Worm (Caenorhabditis elegans): ENCODE data around the gene F49F1.17.
A peak's percentile ranks its signal among the peaks of the same experiment; 100 is the strongest.

Gene F49F1.17

DNA sequence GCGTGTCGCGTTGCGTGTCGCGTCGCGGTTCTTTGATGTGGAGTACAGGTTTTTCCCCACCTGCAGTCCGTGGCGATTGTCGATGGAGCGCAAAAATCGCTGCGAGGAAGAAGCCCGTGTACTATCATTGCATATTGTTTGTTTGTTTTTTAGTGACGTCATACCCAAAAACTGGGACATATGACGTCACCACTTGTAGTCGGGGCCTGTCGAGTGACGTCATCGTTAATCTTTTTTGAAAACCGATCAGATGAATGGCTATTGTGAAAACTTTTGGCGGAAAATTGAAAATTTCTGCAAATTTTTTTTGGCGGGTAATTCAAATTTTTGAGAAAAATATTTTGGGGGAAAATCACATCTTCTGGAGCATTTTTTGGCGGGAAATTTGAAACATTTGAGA lies 31.7 kb upstream of the F49F1.17 start:
- no peak for TF ChIP-seq ZK546.5 (tag; optimal IDR thresholded peaks at IDR 0.05)
- TF ChIP-seq gmeb-1 (tag; optimal IDR thresholded peaks at IDR 0.05): no peak
- TF ChIP-seq unc-55 (GFP tag; optimal IDR thresholded peaks at IDR 0.05): no peak
- no peak for TF ChIP-seq nhr-21 (tag; optimal IDR thresholded peaks at IDR 0.05)
- no peak for TF ChIP-seq mdl-1 (tag; optimal IDR thresholded peaks at IDR 0.05)
- no peak for TF ChIP-seq lin-39 (tag; optimal IDR thresholded peaks at IDR 0.05)

DNA sequence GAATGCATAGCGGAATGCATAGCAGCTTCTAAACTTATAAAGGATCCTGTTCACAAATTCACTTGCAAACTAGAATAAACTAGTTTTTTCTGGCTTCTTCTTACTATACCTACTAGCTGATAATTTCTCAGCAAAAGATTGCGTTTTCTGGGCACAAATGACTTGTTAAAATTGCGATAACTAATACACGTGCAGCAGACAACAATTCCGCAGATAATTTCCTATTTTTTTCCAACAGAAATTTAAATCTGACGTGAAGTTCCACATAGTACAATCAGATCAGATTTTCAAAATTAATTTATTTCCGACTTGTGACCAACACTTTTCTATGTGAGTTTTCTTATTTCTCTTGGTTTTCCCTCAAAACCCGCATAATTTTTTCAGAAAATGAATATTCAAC lies 28.7 kb upstream of the F49F1.17 start, which contains the start of gene scrm-8:
TSS of gene scrm-8 (plus strand) at position 301 of the 400 bp plus-strand sequence.
- TF ChIP-seq dmd-4 (tag; optimal IDR thresholded peaks at IDR 0.05): no peak
- TF ChIP-seq sma-9 (GFP tag; optimal IDR thresholded peaks at IDR 0.05): no peak
- no peak for TF ChIP-seq sma-9 (tag; optimal IDR thresholded peaks at IDR 0.05)
- TF ChIP-seq nhr-21 (tag; optimal IDR thresholded peaks at IDR 0.05): no peak
- no peak for TF ChIP-seq lin-13 (GFP tag; optimal IDR thresholded peaks at IDR 0.05)
- no peak for TF ChIP-seq ZK546.5 (tag; optimal IDR thresholded peaks at IDR 0.05)
- TF ChIP-seq sem-4 (tag; optimal IDR thresholded peaks at IDR 0.05): no peak
- TF ChIP-seq unc-55 (GFP tag; optimal IDR thresholded peaks at IDR 0.05): no peak
- TF ChIP-seq mdl-1 (tag; optimal IDR thresholded peaks at IDR 0.05): no peak

- TF ChIP-seq aly-2 (tag; optimal IDR thresholded peaks at IDR 0.05) (no peak), mdl-1 (tag; optimal IDR thresholded peaks at IDR 0.05) (no peak), nhr-23 (tag; optimal IDR thresholded peaks at IDR 0.05) (no peak), gmeb-1 (tag; optimal IDR thresholded peaks at IDR 0.05) (no peak), sem-4 (tag; optimal IDR thresholded peaks at IDR 0.05) (no peak), ceh-16 (tag; optimal IDR thresholded peaks at IDR 0.05) (no peak), R02D3.7 (tag; optimal IDR thresholded peaks at IDR 0.05) (no peak), nhr-11 (tag; optimal IDR thresholded peaks at IDR 0.05) (no peak), nhr-12 (tag; optimal IDR thresholded peaks at IDR 0.05) (no peak), mbf-1 (tag; optimal IDR thresholded peaks at IDR 0.05) (no peak), ama-1 (optimal IDR thresholded peaks at IDR 0.05) (no peak)
These were observed 26.5 kb upstream of the F49F1.17 start, which contains the start of gene scrm-5 for ce11 chrIV:4162121-4162520. TSS of gene scrm-5 (plus strand) at chrIV:4162421.

DNA sequence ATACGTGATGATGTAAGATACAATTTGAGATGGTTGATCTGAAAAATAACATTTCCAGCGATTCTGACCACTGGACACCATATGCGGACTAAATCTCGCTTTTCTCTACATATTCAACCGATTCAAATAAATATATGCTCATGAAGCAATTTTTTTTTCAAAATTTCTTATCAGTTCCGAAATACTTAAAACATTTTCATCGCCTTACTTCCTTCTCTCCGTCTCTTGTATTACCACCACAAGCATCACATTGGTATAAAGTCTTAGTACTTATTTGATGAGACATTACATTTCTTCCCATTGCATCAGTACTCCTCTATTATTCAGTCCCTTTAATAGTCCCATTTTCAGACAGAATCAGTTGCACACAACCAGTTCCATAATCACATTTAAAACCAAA lies 19.0 kb upstream of the F49F1.17 start, which contains the start of gene K08D10.14:
TSS of gene K08D10.14 (plus strand) at position 301 of the 400 bp plus-strand sequence.
- TF ChIP-seq fos-1 (tag; optimal IDR thresholded peaks at IDR 0.05): peak; percentile 0
- no peak for TF ChIP-seq ztf-4 (tag; optimal IDR thresholded peaks at IDR 0.05)
- TF ChIP-seq nhr-237 (tag; optimal IDR thresholded peaks at IDR 0.05): no peak
- TF ChIP-seq ztf-1 (GFP tag; conservative IDR thresholded peaks at IDR 0.05): no peak
- no peak for TF ChIP-seq aly-2 (tag; optimal IDR thresholded peaks at IDR 0.05)
- no peak for TF ChIP-seq lsy-2 (tag; optimal IDR thresholded peaks at IDR 0.05)

DNA sequence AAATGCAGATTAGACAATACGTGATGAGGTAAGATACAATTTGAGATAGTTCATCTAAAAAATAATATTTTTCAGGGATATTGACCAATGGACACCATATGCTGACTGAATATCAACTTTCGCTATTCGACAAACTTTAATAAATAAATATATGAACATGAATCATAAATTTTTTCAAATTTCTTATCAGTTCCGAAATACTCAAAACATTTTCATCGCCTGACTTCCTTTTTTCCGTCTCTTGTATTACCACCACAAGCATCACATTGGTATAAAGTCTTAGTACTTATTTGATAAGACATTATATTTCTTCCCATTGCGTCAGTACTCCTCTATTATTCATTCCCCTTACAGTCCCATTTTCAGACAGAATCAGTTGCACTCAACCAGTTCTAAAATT lies 16.5 kb upstream of the F49F1.17 start, which contains the start of the genes K08D10.10 and R07C12.1:
TSS of gene K08D10.10 (plus strand) at position 93 of the 400 bp plus-strand sequence.
TSS of gene R07C12.1 (plus strand) at position 314 of the 400 bp plus-strand sequence.
- TF ChIP-seq aly-2 (tag; optimal IDR thresholded peaks at IDR 0.05) (no peak), fos-1 (tag; optimal IDR thresholded peaks at IDR 0.05) (peak; percentile 69)

- TF ChIP-seq elt-3 (tag; optimal IDR thresholded peaks at IDR 0.05) (no peak), unc-39 (tag; optimal IDR thresholded peaks at IDR 0.05) (no peak), fos-1 (tag; optimal IDR thresholded peaks at IDR 0.05) (peak; percentile 9), skn-1 (tag; optimal IDR thresholded peaks at IDR 0.05) (no peak)
These were observed 14.5 kb upstream of the F49F1.17 start for ce11 chrIV:4150138-4150537.

ce11 chrIV:4147891-4148290 lies 12.2 kb upstream of the F49F1.17 start:
- TF ChIP-seq fos-1 (tag; optimal IDR thresholded peaks at IDR 0.05) (peak; percentile 91), ztf-4 (tag; optimal IDR thresholded peaks at IDR 0.05) (no peak), mdl-1 (tag; optimal IDR thresholded peaks at IDR 0.05) (no peak)

ce11 chrIV:4144784-4145183 lies 9.1 kb upstream of the F49F1.17 start, which contains the start of gene R07C12.3:
TSS of gene R07C12.3 (plus strand) at chrIV:4145084.
- no peak for TF ChIP-seq nhr-21 (tag; optimal IDR thresholded peaks at IDR 0.05)
- no peak for TF ChIP-seq ztf-1 (GFP tag; conservative IDR thresholded peaks at IDR 0.05)
- TF ChIP-seq ceh-82 (tag; optimal IDR thresholded peaks at IDR 0.05): no peak
- no peak for TF ChIP-seq unc-62 (GFP tag; optimal IDR thresholded peaks at IDR 0.05)
- TF ChIP-seq lin-39 (tag; optimal IDR thresholded peaks at IDR 0.05): no peak
- no peak for TF ChIP-seq skn-1 (tag; optimal IDR thresholded peaks at IDR 0.05)
- TF ChIP-seq aly-2 (tag; optimal IDR thresholded peaks at IDR 0.05): no peak
- no peak for TF ChIP-seq ceh-16 (tag; optimal IDR thresholded peaks at IDR 0.05)
